Worm (Caenorhabditis elegans) whole organism, late embryonic: ENCODE measurements around the gene ceh-43.
A peak's percentile ranks its signal among the peaks of the same experiment; 100 is the strongest.

Experiments used
- C08G9.2 ChIP-seq: sonication (generic microtip); optimal IDR thresholded peaks from 2 replicates; lab custom pipeline; 2016; ENCODE audit warnings: mild to moderate bottlenecking, missing genetic modification characterization, moderate library complexity, missing compliant biosample characterization
- C38D4.7 ChIP-seq: fragments of 200-800 bp; sonication (Bioruptor generic); optimal IDR thresholded peaks from 2 replicates; lab custom pipeline; 2018; ENCODE audit warnings: mild to moderate bottlenecking, missing genetic modification characterization, moderate library complexity, missing compliant biosample characterization
- F13H6.1 ChIP-seq: sonication (generic microtip); optimal IDR thresholded peaks from 2 replicates; lab custom pipeline; 2016; ENCODE audit warnings: missing genetic modification characterization, missing compliant biosample characterization
- K02D7.2 ChIP-seq: sonication (generic microtip); optimal IDR thresholded peaks from 2 replicates; lab custom pipeline; 2017; ENCODE audit warnings: mild to moderate bottlenecking, missing genetic modification characterization, missing compliant biosample characterization
- K09A11.1 ChIP-seq: sonication (generic microtip); optimal IDR thresholded peaks from 2 replicates; lab custom pipeline; 2017; ENCODE audit warnings: antibody characterized with exemption, mild to moderate bottlenecking, missing genetic modification characterization, missing compliant biosample characterization; ENCODE audit not compliant: insufficient read depth
- T23F11.4 ChIP-seq: fragments of 200-800 bp; sonication (Bioruptor generic); optimal IDR thresholded peaks from 2 replicates; lab custom pipeline; 2018; ENCODE audit warnings: mild to moderate bottlenecking, missing genetic modification characterization, missing compliant biosample characterization
- Y22D7AL.16 ChIP-seq: sonication (generic microtip); optimal IDR thresholded peaks from 2 replicates; lab custom pipeline; 2016; ENCODE audit warnings: missing genetic modification characterization, missing compliant biosample characterization
- ahr-1 ChIP-seq: sonication (generic microtip); optimal IDR thresholded peaks from 2 replicates; lab custom pipeline; 2016; ENCODE audit warnings: missing genetic modification characterization, missing compliant biosample characterization
- ceh-14 ChIP-seq: sonication (generic microtip); optimal IDR thresholded peaks from 2 replicates; lab custom pipeline; 2016; ENCODE audit warnings: missing genotype, missing genetic modification characterization, missing compliant biosample characterization
- ceh-18 ChIP-seq: sonication (generic microtip); optimal IDR thresholded peaks from 2 replicates; lab custom pipeline; 2016; ENCODE audit warnings: missing genetic modification characterization, missing compliant biosample characterization
- ceh-22 ChIP-seq: sonication (generic microtip); optimal IDR thresholded peaks from 2 replicates; lab custom pipeline; 2017; ENCODE audit warnings: missing biosample characterization, missing genetic modification characterization
- ceh-24 ChIP-seq: sonication (generic microtip); optimal IDR thresholded peaks from 2 replicates; lab custom pipeline; 2016; ENCODE audit warnings: mild to moderate bottlenecking, missing genetic modification characterization, missing compliant biosample characterization
- ceh-30 ChIP-seq: fragments of 150-350 bp; optimal IDR thresholded peaks from 2 replicates; lab custom pipeline; 2014; ENCODE audit warnings: missing biosample characterization, missing genetic modification characterization
- ceh-34 ChIP-seq: sonication (generic microtip); optimal IDR thresholded peaks from 2 replicates; lab custom pipeline; 2016; ENCODE audit warnings: mild to moderate bottlenecking, missing genetic modification characterization, missing compliant biosample characterization
- ceh-45 ChIP-seq: fragments of 200-800 bp; sonication (Bioruptor generic); IDR thresholded peaks from 2 replicates; pipeline ENCODE4 v1.3.6; 2022; ENCODE audit warnings: missing genetic modification reagents, missing genetic modification characterization, missing compliant biosample characterization
- ceh-48 ChIP-seq: sonication (generic microtip); optimal IDR thresholded peaks from 2 replicates; lab custom pipeline; 2016; ENCODE audit warnings: missing genetic modification characterization, inconsistent platforms, missing compliant biosample characterization
- dmd-4 ChIP-seq: sonication (generic microtip); optimal IDR thresholded peaks from 2 replicates; lab custom pipeline; 2016; ENCODE audit warnings: borderline replicate concordance, missing genetic modification characterization, missing compliant biosample characterization
- dve-1 ChIP-seq: sonication (generic microtip); optimal IDR thresholded peaks from 2 replicates; lab custom pipeline; 2017; ENCODE audit warnings: antibody characterized with exemption, mild to moderate bottlenecking, missing genetic modification characterization, missing compliant biosample characterization
- elt-2 ChIP-seq: sonication (generic microtip); optimal IDR thresholded peaks from 2 replicates; lab custom pipeline; 2016; ENCODE audit warnings: missing genetic modification reagents, missing genetic modification characterization, missing compliant biosample characterization
- fkh-6 ChIP-seq: sonication (generic microtip); optimal IDR thresholded peaks from 2 replicates; lab custom pipeline; 2016; ENCODE audit warnings: missing genetic modification characterization, missing compliant biosample characterization
- hlh-8 ChIP-seq: sonication (generic microtip); optimal IDR thresholded peaks from 2 replicates; lab custom pipeline; 2016; ENCODE audit warnings: missing genotype, missing genetic modification characterization, missing compliant biosample characterization
- lin-11 ChIP-seq: fragments of 200-800 bp; sonication (Bioruptor generic); optimal IDR thresholded peaks from 2 replicates; lab custom pipeline; 2018; ENCODE audit warnings: mild to moderate bottlenecking, missing genetic modification characterization, missing compliant biosample characterization
- mec-3 ChIP-seq: sonication (generic microtip); optimal IDR thresholded peaks from 2 replicates; lab custom pipeline; 2016; ENCODE audit warnings: borderline replicate concordance, missing genetic modification characterization, missing compliant biosample characterization
- nhr-232 ChIP-seq: sonication (generic microtip); optimal IDR thresholded peaks from 2 replicates; lab custom pipeline; 2016; ENCODE audit warnings: missing genetic modification characterization, missing compliant biosample characterization
- npax-4 ChIP-seq: sonication (generic microtip); optimal IDR thresholded peaks from 2 replicates; lab custom pipeline; 2016; ENCODE audit warnings: missing genetic modification characterization, missing compliant biosample characterization
- odd-2 ChIP-seq: sonication (generic microtip); optimal IDR thresholded peaks from 2 replicates; lab custom pipeline; 2017; ENCODE audit warnings: antibody characterized with exemption, mild to moderate bottlenecking, missing genetic modification characterization, missing compliant biosample characterization
- pros-1 ChIP-seq: fragments of 150-350 bp; optimal IDR thresholded peaks from 2 replicates; lab custom pipeline; 2014; ENCODE audit warnings: missing biosample characterization, missing genetic modification reagents, missing genetic modification characterization
- sox-2 ChIP-seq: fragments of 200-800 bp; sonication (Bioruptor generic); IDR thresholded peaks from 2 replicates; pipeline ENCODE4 v1.3.6; 2022; ENCODE audit warnings: missing genetic modification reagents, missing genetic modification characterization, missing compliant biosample characterization
- sox-4 ChIP-seq: sonication (generic microtip); optimal IDR thresholded peaks from 2 replicates; lab custom pipeline; 2017; ENCODE audit warnings: mild to moderate bottlenecking, missing genetic modification characterization, inconsistent platforms, missing compliant biosample characterization
- tbx-2 ChIP-seq: sonication (generic microtip); optimal IDR thresholded peaks from 2 replicates; lab custom pipeline; 2016; ENCODE audit warnings: missing genetic modification characterization, missing compliant biosample characterization
- ttx-3 ChIP-seq: sonication (generic microtip); optimal IDR thresholded peaks from 2 replicates; lab custom pipeline; 2016; ENCODE audit warnings: missing genetic modification reagents, missing genetic modification characterization, missing compliant biosample characterization
- unc-3 ChIP-seq, 2 experiments: fragments of 200-800 bp in 1 of 2; sonication (Bioruptor generic) in 1 of 2; sonication (generic microtip) in 1 of 2; conservative IDR thresholded peaks in 1 of 2; optimal IDR thresholded peaks in 1 of 2; 2 replicates each; pipeline versions ENCODE4 v1.3.6 to Lab custom; 2016 to 2022; ENCODE audit warnings: missing compliant biosample characterization in 2 of 2, missing genetic modification characterization in 2 of 2, missing genetic modification reagents in 1 of 2
- unc-42 ChIP-seq: sonication (generic microtip); optimal IDR thresholded peaks from 2 replicates; lab custom pipeline; 2016; ENCODE audit warnings: missing genotype, missing genetic modification characterization, missing compliant biosample characterization
- unc-86 ChIP-seq: sonication (generic microtip); optimal IDR thresholded peaks from 2 replicates; lab custom pipeline; 2016; ENCODE audit warnings: missing genetic modification characterization, missing compliant biosample characterization

Gene ceh-43

DNA sequence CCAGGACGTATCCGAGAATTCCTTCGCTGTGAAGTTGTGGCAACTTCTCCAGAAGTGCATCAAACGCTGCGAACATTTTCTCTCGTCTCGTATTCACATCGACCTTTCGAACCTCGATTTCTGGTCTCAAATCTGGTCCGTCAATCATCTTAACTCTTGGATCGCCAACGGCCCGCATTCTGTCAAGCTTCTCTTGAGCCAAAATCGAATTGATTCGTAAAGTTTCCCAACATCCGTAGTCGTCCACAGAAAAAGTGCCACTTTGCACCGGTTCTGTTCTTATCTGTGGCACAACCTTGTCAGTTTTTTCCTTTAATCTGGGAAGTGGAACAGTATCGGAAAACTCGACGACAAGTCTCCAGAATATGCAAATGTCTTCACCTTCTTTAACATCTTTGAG, 14.5 kb downstream of the ceh-43 start:
- no peak for TF ChIP-seq ahr-1 (tag; lab: Kevin White, UChicago)
- no peak for TF ChIP-seq unc-42 (tag; lab: Kevin White, UChicago)
- no peak for TF ChIP-seq ceh-24 (tag; lab: Kevin White, UChicago)
- no peak for TF ChIP-seq ceh-22 (tag; lab: Kevin White, UChicago)
- no peak for TF ChIP-seq ceh-34 (tag; lab: Kevin White, UChicago)
- TF ChIP-seq mec-3 (tag; lab: Kevin White, UChicago), result no peak
- no peak for TF ChIP-seq lin-11 (tag; lab: Kevin White, UChicago)
- no peak for TF ChIP-seq sox-2 (GFP tag; lab: Robert Waterston, UW)
- TF ChIP-seq unc-86 (tag; lab: Kevin White, UChicago), result no peak
- no peak for TF ChIP-seq ceh-48 (tag; lab: Kevin White, UChicago)
- TF ChIP-seq T23F11.4 (GFP tag; lab: Kevin White, UChicago), result no peak
- TF ChIP-seq Y22D7AL.16, result no peak

DNA sequence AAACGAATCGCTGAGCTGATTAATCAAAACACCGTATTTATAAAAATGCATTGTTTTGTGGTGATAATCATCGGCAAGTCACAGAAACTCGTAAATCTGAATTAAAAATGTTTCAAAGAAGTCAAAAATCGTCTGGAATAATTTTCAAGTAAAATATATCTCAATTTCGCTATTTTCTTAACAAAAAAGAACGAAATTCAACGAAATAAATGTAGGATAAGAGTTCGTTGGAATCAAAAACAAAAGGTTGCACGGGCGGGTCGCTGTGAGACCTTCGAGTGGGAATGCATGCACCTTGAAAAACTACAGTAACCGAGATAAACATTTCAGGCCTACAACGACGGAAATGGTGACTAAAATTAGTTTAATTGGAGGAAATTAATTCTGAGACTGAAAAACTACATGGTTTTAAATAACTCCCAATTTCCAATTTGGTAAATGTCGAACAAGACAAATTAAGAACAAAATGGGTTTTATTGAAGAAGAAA, 15.4 kb downstream of the ceh-43 start, which contains the start of gene C28A5.1:
TSS of gene C28A5.1 (minus strand) at position 51 of the 488 bp plus-strand sequence.
- no peak for TF ChIP-seq pros-1
- TF ChIP-seq K09A11.1 (tag; lab: Kevin White, UChicago), result no peak
- no peak for TF ChIP-seq K02D7.2
- no peak for TF ChIP-seq ceh-30 (tag; lab: Kevin White, UChicago)
- no peak for TF ChIP-seq ceh-24 (tag; lab: Kevin White, UChicago)
- TF ChIP-seq unc-42 (tag; lab: Kevin White, UChicago), result no peak
- TF ChIP-seq lin-11 (tag; lab: Kevin White, UChicago), result no peak
- TF ChIP-seq tbx-2 (tag; lab: Kevin White, UChicago), result no peak
- TF ChIP-seq ceh-14 (tag; lab: Kevin White, UChicago), result no peak

DNA sequence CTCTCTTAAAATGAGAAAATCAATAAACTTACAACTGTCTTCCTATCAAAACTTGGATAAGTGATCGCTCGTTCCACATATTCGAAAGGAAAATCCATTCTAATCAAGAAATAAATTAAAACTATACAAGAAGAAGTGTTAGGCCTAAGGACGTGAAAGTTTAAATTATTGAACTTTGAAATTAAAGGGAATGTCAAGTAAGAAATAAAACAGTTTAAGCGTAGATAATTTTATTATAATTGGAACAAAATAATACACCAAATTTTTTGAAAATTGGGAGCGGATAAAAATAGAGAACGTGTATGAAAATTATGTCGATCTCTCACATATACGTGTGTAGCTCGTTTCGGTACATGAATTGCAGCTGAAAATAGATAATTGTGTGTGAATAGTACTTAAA, 20.3 kb downstream of the ceh-43 start, which contains the start of gene C28A5.6:
TSS of gene C28A5.6 (minus strand) at position 101 of the 400 bp plus-strand sequence.
- TF ChIP-seq T23F11.4 (GFP tag; lab: Kevin White, UChicago), result no peak

- TF ChIP-seq fkh-6 (tag; lab: Kevin White, UChicago) (no peak), ttx-3 (no peak), elt-2 (tag; lab: Kevin White, UChicago) (no peak), ceh-45 (GFP tag; lab: Robert Waterston, UW) (0 out of 2 replicates have a peak, but pooled peaks have one; percentile 42), hlh-8 (tag; lab: Kevin White, UChicago) (no peak), T23F11.4 (GFP tag; lab: Kevin White, UChicago) (peak; percentile 56), dve-1 (tag; lab: Kevin White, UChicago) (no peak), ceh-18 (no peak), F13H6.1 (tag; lab: Kevin White, UChicago) (no peak), unc-3 (GFP tag; conservative IDR thresholded peaks at IDR 0.05; lab: Robert Waterston, UW) (peak; percentile 40; the same call in 1 of the 2 replicates), unc-3 (tag; optimal IDR thresholded peaks at IDR 0.05; lab: Kevin White, UChicago) (no peak), odd-2 (no peak), pros-1 (no peak), Y22D7AL.16 (peak; percentile 14), tbx-2 (tag; lab: Kevin White, UChicago) (no peak), C08G9.2 (tag; lab: Kevin White, UChicago) (peak; percentile 10), C38D4.7 (GFP tag; lab: Kevin White, UChicago) (peak; percentile 15), npax-4 (tag; lab: Kevin White, UChicago) (no peak), nhr-232 (tag; lab: Kevin White, UChicago) (no peak), dmd-4 (tag; lab: Kevin White, UChicago) (no peak), sox-4 (tag; lab: Kevin White, UChicago) (peak; percentile 8)
Observed at ce11 chrIII:4428797-4429196, 20.9 kb downstream of the ceh-43 start.
